Worm (Caenorhabditis elegans) whole organism, mixed stage, embryonic: ENCODE data around the gene F36A4.2.

Experiments
- ceh-83 ChIP-seq: fragments of 200-800 bp; sonication (Bioruptor generic); optimal IDR thresholded peaks from 2 replicates; lab custom pipeline; 2018; ENCODE audit warnings: mild to moderate bottlenecking, missing genetic modification characterization, missing compliant biosample characterization
- ces-1 ChIP-seq: fragments of 150-350 bp; optimal IDR thresholded peaks from 2 replicates; lab custom pipeline; 2014; ENCODE audit warnings: missing biosample characterization, missing genetic modification reagents, missing genetic modification characterization
- elt-3 ChIP-seq: fragments of 150-350 bp; optimal IDR thresholded peaks from 2 replicates; lab custom pipeline; 2014; ENCODE audit warnings: missing biosample characterization, missing genetic modification characterization
- hlh-1 ChIP-seq: fragments of 150-350 bp; optimal IDR thresholded peaks from 2 replicates; lab custom pipeline; 2014; ENCODE audit warnings: missing biosample characterization, missing genetic modification reagents, missing genetic modification characterization
- lsy-2 ChIP-seq: fragments of 150-350 bp; optimal IDR thresholded peaks from 2 replicates; lab custom pipeline; 2014; ENCODE audit warnings: missing biosample characterization, missing genetic modification characterization
- nhr-2 ChIP-seq: fragments of 150-350 bp; optimal IDR thresholded peaks from 2 replicates; lab custom pipeline; 2014; ENCODE audit warnings: missing biosample characterization, missing genetic modification characterization
- nhr-28 ChIP-seq: fragments of 150-350 bp; optimal IDR thresholded peaks from 2 replicates; lab custom pipeline; 2014; ENCODE audit warnings: missing biosample characterization, missing genetic modification characterization
- nhr-76 ChIP-seq: sonication (generic microtip); optimal IDR thresholded peaks from 2 replicates; lab custom pipeline; 2017; ENCODE audit warnings: missing biosample characterization, missing genetic modification characterization
- sptf-1 ChIP-seq: sonication (generic microtip); optimal IDR thresholded peaks from 2 replicates; lab custom pipeline; 2017; ENCODE audit warnings: mild to moderate bottlenecking, missing genetic modification characterization, moderate library complexity, missing compliant biosample characterization

DNA sequence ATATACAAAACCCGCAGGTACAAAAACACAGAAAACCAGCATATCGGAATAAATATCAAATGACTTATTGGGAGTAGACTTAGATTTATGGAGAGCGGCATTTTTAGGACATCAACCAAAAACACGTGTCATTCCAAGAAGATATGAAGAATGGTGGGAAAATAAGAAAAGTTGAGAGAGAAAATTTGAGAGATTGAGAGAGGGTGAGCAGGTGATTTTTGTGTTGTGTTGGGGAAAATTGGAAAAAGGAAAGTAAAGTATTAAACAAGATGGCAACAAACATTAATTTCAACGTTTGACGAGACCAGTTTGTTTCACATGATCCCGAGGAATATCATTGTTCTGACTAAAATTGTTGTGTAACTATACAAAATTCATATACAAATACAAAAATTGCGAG lies 17.3 kb downstream of the F36A4.2 start, which contains the start of gene srv-4:
- TF ChIP-seq nhr-76, result no peak
- TF ChIP-seq hlh-1 (tag; lab: Kevin White, UChicago), result no peak
- TF ChIP-seq lsy-2 (tag; lab: Kevin White, UChicago), result no peak
- TF ChIP-seq ceh-83 (GFP tag; lab: Kevin White, UChicago), result no peak
- no peak for TF ChIP-seq elt-3 (tag; lab: Kevin White, UChicago)
- no peak for TF ChIP-seq nhr-28 (tag; lab: Kevin White, UChicago)
- TF ChIP-seq ces-1, result no peak
- no peak for TF ChIP-seq sptf-1 (tag; lab: Kevin White, UChicago)
- TF ChIP-seq nhr-2 (tag; lab: Kevin White, UChicago), result no peak
